Worm (Caenorhabditis elegans): ENCODE results near the gene R10D12.1.

Gene R10D12.1

DNA sequence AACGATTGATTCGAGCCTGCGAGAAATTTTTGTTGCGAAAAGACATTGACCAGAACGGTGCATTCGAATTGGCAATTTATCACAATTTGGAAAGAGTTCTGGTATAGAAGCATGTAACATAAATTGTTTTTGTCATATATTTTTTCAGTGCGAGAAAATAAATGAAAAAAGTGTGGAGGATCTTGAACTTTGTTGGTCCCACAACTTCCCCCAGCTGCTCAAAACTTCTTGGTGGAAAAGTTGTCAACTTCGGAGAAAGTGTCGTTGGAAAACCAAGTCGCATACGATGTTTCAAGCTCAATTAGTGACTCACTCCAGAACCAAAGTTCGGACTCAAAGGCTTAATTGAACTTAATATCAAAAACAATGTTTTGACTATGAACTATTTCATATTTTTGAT lies 2.5 kb downstream of the R10D12.1 start:
- TF ChIP-seq T22C8.4 (GFP tag; IDR thresholded peaks at IDR 0.05) (no peak), klf-2 (GFP tag; conservative IDR thresholded peaks at IDR 0.05) (no peak), med-1 (GFP tag; optimal IDR thresholded peaks at IDR 0.05; ENCODE audit: insufficient read depth) (no peak), ref-1 (GFP tag; conservative IDR thresholded peaks at IDR 0.05) (no peak), tab-1 (GFP tag; IDR thresholded peaks at IDR 0.05) (no peak), ztf-29 (GFP tag; IDR thresholded peaks at IDR 0.05) (no peak), ztf-23 (GFP tag; IDR thresholded peaks at IDR 0.05) (no peak), flt-1 (GFP tag; IDR thresholded peaks at IDR 0.05) (no peak), cog-1 (tag; optimal IDR thresholded peaks at IDR 0.05) (no peak)

DNA sequence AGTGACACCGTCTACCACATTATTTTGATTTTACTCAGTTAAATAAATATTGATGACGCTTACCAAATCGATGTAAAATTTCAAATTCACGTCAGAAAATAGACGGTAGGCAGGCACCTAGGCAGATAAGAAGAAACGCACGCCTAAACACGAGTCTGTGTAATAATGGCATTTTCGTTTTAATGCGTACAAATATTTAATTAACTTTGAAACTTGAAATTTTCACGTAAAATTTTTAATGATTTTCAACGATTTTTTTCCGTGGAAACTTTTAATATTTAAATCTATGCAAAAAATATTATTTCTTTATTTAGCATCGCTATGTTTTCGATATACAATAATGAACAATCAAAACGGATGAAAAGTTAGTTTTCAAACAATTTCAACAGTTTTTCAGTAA lies 3.2 kb downstream of the R10D12.1 start, which contains the start of gene C06B3.16:
C06B3.16 (plus strand) TSS at position 301 of the 400 bp plus-strand sequence.
- TF ChIP-seq med-1 (GFP tag; optimal IDR thresholded peaks at IDR 0.05; ENCODE audit: insufficient read depth), result no peak
- no peak for TF ChIP-seq tab-1 (GFP tag; IDR thresholded peaks at IDR 0.05)
- no peak for TF ChIP-seq ztf-23 (GFP tag; IDR thresholded peaks at IDR 0.05)
- no peak for TF ChIP-seq ref-1 (GFP tag; conservative IDR thresholded peaks at IDR 0.05)
- TF ChIP-seq T22C8.4 (GFP tag; IDR thresholded peaks at IDR 0.05), result no peak
- no peak for TF ChIP-seq flt-1 (GFP tag; IDR thresholded peaks at IDR 0.05)
- no peak for TF ChIP-seq cog-1 (tag; optimal IDR thresholded peaks at IDR 0.05)
- TF ChIP-seq ztf-29 (GFP tag; IDR thresholded peaks at IDR 0.05), result no peak
- no peak for TF ChIP-seq klf-2 (GFP tag; conservative IDR thresholded peaks at IDR 0.05)

ce11 chrV:13929503-13929902 lies 4.9 kb downstream of the R10D12.1 start, which contains the start of gene srxa-13:
Gene srxa-13, plus strand, starts transcription at chrV:13929803.
- TF ChIP-seq flt-1 (GFP tag; IDR thresholded peaks at IDR 0.05), result no peak
- no peak for TF ChIP-seq ztf-23 (GFP tag; IDR thresholded peaks at IDR 0.05)
- TF ChIP-seq ztf-29 (GFP tag; IDR thresholded peaks at IDR 0.05), result no peak
- no peak for TF ChIP-seq tab-1 (GFP tag; IDR thresholded peaks at IDR 0.05)
- no peak for TF ChIP-seq med-1 (GFP tag; optimal IDR thresholded peaks at IDR 0.05; ENCODE audit: insufficient read depth)
- no peak for TF ChIP-seq cog-1 (tag; optimal IDR thresholded peaks at IDR 0.05)
- no peak for TF ChIP-seq ref-1 (GFP tag; conservative IDR thresholded peaks at IDR 0.05)
- TF ChIP-seq T22C8.4 (GFP tag; IDR thresholded peaks at IDR 0.05), result no peak

- TF ChIP-seq flt-1 (GFP tag; IDR thresholded peaks at IDR 0.05) (no peak), ztf-29 (GFP tag; IDR thresholded peaks at IDR 0.05) (no peak), cog-1 (tag; optimal IDR thresholded peaks at IDR 0.05) (no peak)
These were observed 8.0 kb downstream of the R10D12.1 start, which contains the start of gene srxa-12 for ce11 chrV:13926398-13926797. Gene srxa-12, plus strand, starts transcription at chrV:13926698.

- TF ChIP-seq klf-2 (GFP tag; conservative IDR thresholded peaks at IDR 0.05) (no peak), med-1 (GFP tag; optimal IDR thresholded peaks at IDR 0.05; ENCODE audit: insufficient read depth) (no peak), ztf-29 (GFP tag; IDR thresholded peaks at IDR 0.05) (no peak), tab-1 (GFP tag; IDR thresholded peaks at IDR 0.05) (no peak), flt-1 (GFP tag; IDR thresholded peaks at IDR 0.05) (no peak), ref-1 (GFP tag; conservative IDR thresholded peaks at IDR 0.05) (no peak), cog-1 (tag; optimal IDR thresholded peaks at IDR 0.05) (no peak), ztf-23 (GFP tag; IDR thresholded peaks at IDR 0.05) (no peak)
These were observed 10.6 kb downstream of the R10D12.1 start, which contains the start of gene srxa-11 for ce11 chrV:13923851-13924250. Gene srxa-11, plus strand, starts transcription at chrV:13924151.

DNA sequence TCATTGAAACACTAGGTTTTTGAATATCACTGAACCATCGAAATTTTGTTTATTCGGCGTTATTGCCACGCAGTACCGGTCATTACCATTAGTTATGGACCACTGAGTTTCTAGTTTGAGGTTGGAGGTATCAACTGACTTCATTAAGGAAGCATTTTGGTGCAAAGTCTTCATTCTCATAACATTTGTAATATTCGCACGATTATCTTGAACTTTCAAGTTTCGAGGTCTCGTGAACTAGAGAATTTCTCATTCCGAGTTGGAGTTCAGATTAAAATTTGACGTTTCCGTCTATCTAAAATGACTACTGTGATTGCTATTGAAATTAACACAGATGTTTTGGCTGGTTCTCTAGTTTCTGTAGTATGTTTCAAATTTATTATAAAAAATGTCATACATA lies 13.7 kb downstream of the R10D12.1 start, which contains the start of gene srx-42:
srx-42 (plus strand) TSS at position 301 of the 400 bp plus-strand sequence.
- TF ChIP-seq tab-1 (GFP tag; IDR thresholded peaks at IDR 0.05), result no peak
- no peak for TF ChIP-seq med-1 (GFP tag; optimal IDR thresholded peaks at IDR 0.05; ENCODE audit: insufficient read depth)
- no peak for TF ChIP-seq ref-1 (GFP tag; conservative IDR thresholded peaks at IDR 0.05)
- no peak for TF ChIP-seq ztf-29 (GFP tag; IDR thresholded peaks at IDR 0.05)
- no peak for TF ChIP-seq klf-2 (GFP tag; conservative IDR thresholded peaks at IDR 0.05)
- TF ChIP-seq cog-1 (tag; optimal IDR thresholded peaks at IDR 0.05), result no peak
- no peak for TF ChIP-seq ztf-23 (GFP tag; IDR thresholded peaks at IDR 0.05)
- TF ChIP-seq flt-1 (GFP tag; IDR thresholded peaks at IDR 0.05), result no peak
- TF ChIP-seq T22C8.4 (GFP tag; IDR thresholded peaks at IDR 0.05), result no peak

ce11 chrV:13918341-13918740 lies 16.1 kb downstream of the R10D12.1 start, which contains the start of gene str-250:
Gene str-250, plus strand, starts transcription at chrV:13918641.
- TF ChIP-seq T22C8.4 (GFP tag; IDR thresholded peaks at IDR 0.05), result no peak
- no peak for TF ChIP-seq med-1 (GFP tag; optimal IDR thresholded peaks at IDR 0.05; ENCODE audit: insufficient read depth)
- TF ChIP-seq flt-1 (GFP tag; IDR thresholded peaks at IDR 0.05), result no peak
- no peak for TF ChIP-seq ztf-29 (GFP tag; IDR thresholded peaks at IDR 0.05)
- no peak for TF ChIP-seq klf-2 (GFP tag; conservative IDR thresholded peaks at IDR 0.05)

ce11 chrV:13916196-13916595 lies 18.2 kb downstream of the R10D12.1 start, which contains the start of gene str-252:
Gene str-252, plus strand, starts transcription at chrV:13916496.
- TF ChIP-seq tab-1 (GFP tag; IDR thresholded peaks at IDR 0.05), result no peak
- no peak for TF ChIP-seq cog-1 (tag; optimal IDR thresholded peaks at IDR 0.05)
- TF ChIP-seq med-1 (GFP tag; optimal IDR thresholded peaks at IDR 0.05; ENCODE audit: insufficient read depth), result no peak
- no peak for TF ChIP-seq ref-1 (GFP tag; conservative IDR thresholded peaks at IDR 0.05)
- no peak for TF ChIP-seq flt-1 (GFP tag; IDR thresholded peaks at IDR 0.05)
- no peak for TF ChIP-seq ztf-29 (GFP tag; IDR thresholded peaks at IDR 0.05)
- TF ChIP-seq T22C8.4 (GFP tag; IDR thresholded peaks at IDR 0.05), result no peak
- TF ChIP-seq ztf-23 (GFP tag; IDR thresholded peaks at IDR 0.05), result no peak
- no peak for TF ChIP-seq klf-2 (GFP tag; conservative IDR thresholded peaks at IDR 0.05)

- TF ChIP-seq klf-2 (GFP tag; conservative IDR thresholded peaks at IDR 0.05) (no peak), T22C8.4 (GFP tag; IDR thresholded peaks at IDR 0.05) (no peak), med-1 (GFP tag; optimal IDR thresholded peaks at IDR 0.05; ENCODE audit: insufficient read depth) (no peak), ref-1 (GFP tag; conservative IDR thresholded peaks at IDR 0.05) (no peak), flt-1 (GFP tag; IDR thresholded peaks at IDR 0.05) (no peak), tab-1 (GFP tag; IDR thresholded peaks at IDR 0.05) (no peak), ztf-23 (GFP tag; IDR thresholded peaks at IDR 0.05) (no peak), cog-1 (tag; optimal IDR thresholded peaks at IDR 0.05) (no peak), ztf-29 (GFP tag; IDR thresholded peaks at IDR 0.05) (no peak)
These were observed 19.1 kb downstream of the R10D12.1 start, which contains the start of gene gcy-32 for ce11 chrV:13915390-13915789. Gene gcy-32, minus strand, starts transcription at chrV:13915490.

DNA sequence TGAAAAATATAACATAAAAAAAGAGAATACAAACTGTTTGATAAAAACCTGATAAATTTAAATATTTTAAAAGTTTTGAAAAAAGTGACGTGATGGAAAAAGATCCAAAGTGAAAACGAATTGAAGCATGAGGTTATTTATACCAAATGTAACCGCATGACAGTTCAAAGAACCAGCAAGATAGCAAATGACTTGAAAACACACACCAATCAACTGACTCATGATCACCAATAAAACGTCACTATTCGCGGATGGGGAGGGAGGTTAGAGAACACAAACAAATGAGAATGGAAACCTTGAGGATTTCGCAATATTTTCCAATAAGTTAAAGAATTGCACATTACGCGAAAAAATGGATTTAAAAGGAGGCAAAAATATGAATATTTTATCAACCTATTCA lies 25.0 kb downstream of the R10D12.1 start, which contains the start of gene C06B3.7:
C06B3.7 (plus strand) TSS at position 287 of the 400 bp plus-strand sequence.
- TF ChIP-seq tab-1 (GFP tag; IDR thresholded peaks at IDR 0.05) (no peak), cog-1 (tag; optimal IDR thresholded peaks at IDR 0.05) (no peak), med-1 (GFP tag; optimal IDR thresholded peaks at IDR 0.05; ENCODE audit: insufficient read depth) (no peak), T22C8.4 (GFP tag; IDR thresholded peaks at IDR 0.05) (no peak), flt-1 (GFP tag; IDR thresholded peaks at IDR 0.05) (no peak), ztf-23 (GFP tag; IDR thresholded peaks at IDR 0.05) (no peak), ref-1 (GFP tag; conservative IDR thresholded peaks at IDR 0.05) (no peak), ztf-29 (GFP tag; IDR thresholded peaks at IDR 0.05) (no peak), klf-2 (GFP tag; conservative IDR thresholded peaks at IDR 0.05) (no peak)

All from whole organism, midembryonic.